Worm (Caenorhabditis elegans) whole organism, late embryonic: ENCODE data around the gene nuo-5.

Experiments used
- F13H6.1 ChIP-seq: sonication (generic microtip); optimal IDR thresholded peaks from 2 replicates; lab custom pipeline; 2016; ENCODE audit warnings: missing genetic modification characterization, missing compliant biosample characterization
- lim-6 ChIP-seq: sonication (generic microtip); optimal IDR thresholded peaks from 2 replicates; lab custom pipeline; 2016; ENCODE audit warnings: missing genetic modification characterization, missing compliant biosample characterization

- TF ChIP-seq lim-6 (no peak), F13H6.1 (tag; lab: Kevin White, UChicago) (no peak)
Measured at ce11 chrV:2734360-2734759, 35.6 kb downstream of the nuo-5 start, which contains the start of gene srg-57.
